Fruit fly (Drosophila melanogaster): Measurements from ENCODE around the gene Oatp74D.

- no peak for TF ChIP-seq CG8478 (optimal IDR thresholded peaks at IDR 0.05)
- no peak for TF ChIP-seq CTCF (optimal IDR thresholded peaks at IDR 0.05)
Measured at dm6 chr3L:17493807-17494404, 7.0 kb downstream of the Oatp74D start.
